Worm (Caenorhabditis elegans): ENCODE data around the gene clec-178.
A peak's percentile ranks its signal among the peaks of the same experiment; 100 is the strongest.

clec-178 gene

ce11 chrIV:5657126-5657666 is 3.4 kb downstream of the clec-178 start (continued):
- no peak for TF ChIP-seq elt-3 (tag; optimal IDR thresholded peaks at IDR 0.05)
- no peak for TF ChIP-seq drap-1 (GFP tag; optimal IDR thresholded peaks at IDR 0.05)

ce11 chrIV:5658225-5658624 is 4.5 kb downstream of the clec-178 start:
- no peak for TF ChIP-seq mls-2 (tag; optimal IDR thresholded peaks at IDR 0.05)
- TF ChIP-seq unc-39 (tag; optimal IDR thresholded peaks at IDR 0.05) = no peak
- TF ChIP-seq cnd-1 (tag; optimal IDR thresholded peaks at IDR 0.05) = no peak
- TF ChIP-seq ces-1 (GFP tag; optimal IDR thresholded peaks at IDR 0.05) = peak; percentile 19

DNA sequence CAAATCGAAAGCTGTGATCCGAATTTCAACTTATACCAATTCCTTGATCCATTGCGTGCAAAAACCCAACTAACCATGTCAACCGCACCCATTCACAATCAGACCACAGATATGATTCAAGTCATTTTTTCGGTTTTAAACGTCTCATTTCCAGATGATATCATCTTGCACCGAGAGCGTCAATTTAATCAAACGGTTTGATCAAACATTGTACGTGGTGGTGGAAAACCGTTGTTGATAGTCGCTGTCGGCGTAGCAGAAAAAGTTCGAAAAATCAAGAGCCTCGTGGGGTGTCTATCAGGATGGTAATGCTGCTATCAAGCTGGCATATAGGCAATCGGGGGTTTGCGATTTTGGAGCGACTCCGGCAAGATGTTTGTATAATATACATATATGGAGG is 5.1 kb downstream of the clec-178 start:
- TF ChIP-seq unc-62 (GFP tag; optimal IDR thresholded peaks at IDR 0.05) = no peak
- TF ChIP-seq ham-2 (GFP tag; optimal IDR thresholded peaks at IDR 0.05) = no peak
- no peak for TF ChIP-seq nhr-28 (tag; optimal IDR thresholded peaks at IDR 0.05)
- no peak for TF ChIP-seq flh-1 (GFP tag; optimal IDR thresholded peaks at IDR 0.05)
- TF ChIP-seq snpc-4 (tag; optimal IDR thresholded peaks at IDR 0.05) = no peak
- no peak for TF ChIP-seq lsy-2 (tag; optimal IDR thresholded peaks at IDR 0.05)
- no peak for TF ChIP-seq ces-1 (GFP tag; optimal IDR thresholded peaks at IDR 0.05)
- TF ChIP-seq nhr-2 (tag; optimal IDR thresholded peaks at IDR 0.05) = no peak
- TF ChIP-seq unc-120 (tag; optimal IDR thresholded peaks at IDR 0.05; ENCODE audit: poor library complexity, severe bottlenecking) = no peak
- no peak for TF ChIP-seq nhr-12 (tag; optimal IDR thresholded peaks at IDR 0.05)
- no peak for TF ChIP-seq zip-8 (tag; optimal IDR thresholded peaks at IDR 0.05)
- no peak for TF ChIP-seq lin-32 (GFP tag; optimal IDR thresholded peaks at IDR 0.05)
- TF ChIP-seq ceh-83 (GFP tag; optimal IDR thresholded peaks at IDR 0.05) = no peak

ce11 chrIV:5659461-5659860 is 5.7 kb downstream of the clec-178 start:
- TF ChIP-seq tbx-8 (GFP tag; optimal IDR thresholded peaks at IDR 0.05) (no peak), ceh-43 (GFP tag; optimal IDR thresholded peaks at IDR 0.05) (no peak), unc-62 (GFP tag; optimal IDR thresholded peaks at IDR 0.05) (no peak), pha-4 (tag; optimal IDR thresholded peaks at IDR 0.05) (no peak), lin-32 (GFP tag; optimal IDR thresholded peaks at IDR 0.05) (no peak), nhr-2 (tag; optimal IDR thresholded peaks at IDR 0.05) (no peak), snpc-4 (tag; optimal IDR thresholded peaks at IDR 0.05) (no peak)

DNA sequence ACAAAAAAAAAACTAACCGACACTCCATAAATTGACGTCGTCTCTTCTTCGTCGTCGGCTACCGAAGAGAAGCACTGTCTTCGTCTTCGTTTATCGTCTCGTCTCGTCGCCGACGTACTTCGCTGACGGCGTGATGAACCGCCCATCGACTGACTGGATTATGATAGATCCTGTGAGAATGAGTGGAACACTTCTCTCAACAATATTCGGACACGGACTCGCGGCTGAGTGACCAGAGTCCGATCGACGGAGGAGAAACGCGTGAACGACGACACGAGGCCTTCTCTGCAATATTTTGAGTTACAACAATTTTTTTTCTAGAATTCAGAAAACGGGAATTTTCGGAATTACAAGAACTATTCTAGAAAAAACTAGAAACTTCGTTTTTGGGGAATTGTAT is 6.5 kb downstream of the clec-178 start, which contains the start of gene skn-1:
TSS of gene skn-1 (minus strand) at position 146 of the 400 bp plus-strand sequence.
- TF ChIP-seq tbx-8 (GFP tag; optimal IDR thresholded peaks at IDR 0.05) = no peak
- TF ChIP-seq unc-120 (tag; optimal IDR thresholded peaks at IDR 0.05; ENCODE audit: poor library complexity, severe bottlenecking) = no peak

DNA sequence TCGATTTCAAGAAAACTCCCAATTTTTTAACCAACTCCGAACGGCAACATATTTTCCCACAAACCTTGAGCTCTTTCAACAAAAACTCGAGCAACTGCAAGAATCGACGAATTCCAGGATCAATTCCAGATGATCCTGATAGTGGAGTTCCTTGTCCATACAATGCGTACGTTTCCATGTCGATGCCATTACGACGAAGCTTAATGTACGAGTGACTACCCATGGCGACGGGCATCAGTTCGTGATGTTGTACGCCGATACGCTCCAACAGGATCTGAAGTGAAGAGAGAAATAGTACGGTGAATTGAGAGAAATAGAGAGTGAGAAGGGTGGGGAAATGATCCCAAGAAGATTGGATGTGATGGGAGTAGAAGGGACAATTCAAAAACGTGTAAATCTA is 8.3 kb downstream of the clec-178 start:
- TF ChIP-seq mab-5 (tag; optimal IDR thresholded peaks at IDR 0.05) (no peak), drap-1 (GFP tag; optimal IDR thresholded peaks at IDR 0.05) (no peak), cnd-1 (tag; optimal IDR thresholded peaks at IDR 0.05) (no peak), lsy-2 (tag; optimal IDR thresholded peaks at IDR 0.05) (no peak), nhr-28 (tag; optimal IDR thresholded peaks at IDR 0.05) (no peak), pha-4 (tag; optimal IDR thresholded peaks at IDR 0.05) (no peak), bed-3 (GFP tag; optimal IDR thresholded peaks at IDR 0.05) (no peak), nhr-2 (tag; optimal IDR thresholded peaks at IDR 0.05) (no peak), nhr-12 (tag; optimal IDR thresholded peaks at IDR 0.05) (no peak), M03D4.4 (tag; optimal IDR thresholded peaks at IDR 0.05) (no peak), snpc-4 (tag; optimal IDR thresholded peaks at IDR 0.05) (no peak), zip-8 (tag; optimal IDR thresholded peaks at IDR 0.05) (no peak), lin-32 (GFP tag; optimal IDR thresholded peaks at IDR 0.05) (no peak), sem-2 (GFP tag; optimal IDR thresholded peaks at IDR 0.05) (no peak), nhr-76 (tag; optimal IDR thresholded peaks at IDR 0.05) (no peak), elt-1 (tag; optimal IDR thresholded peaks at IDR 0.05; ENCODE audit: borderline replicate concordance, insufficient read depth) (no peak), unc-39 (tag; optimal IDR thresholded peaks at IDR 0.05) (no peak), ham-2 (GFP tag; optimal IDR thresholded peaks at IDR 0.05) (no peak), flh-1 (GFP tag; optimal IDR thresholded peaks at IDR 0.05) (no peak)

- no peak for TF ChIP-seq ztf-11 (tag; optimal IDR thresholded peaks at IDR 0.05)
- TF ChIP-seq flh-1 (GFP tag; optimal IDR thresholded peaks at IDR 0.05) = no peak
- TF ChIP-seq unc-39 (tag; optimal IDR thresholded peaks at IDR 0.05) = no peak
- TF ChIP-seq drap-1 (GFP tag; optimal IDR thresholded peaks at IDR 0.05) = no peak
- TF ChIP-seq nhr-2 (tag; optimal IDR thresholded peaks at IDR 0.05) = no peak
- TF ChIP-seq mab-5 (tag; optimal IDR thresholded peaks at IDR 0.05) = no peak
- TF ChIP-seq nhr-12 (tag; optimal IDR thresholded peaks at IDR 0.05) = no peak
- TF ChIP-seq ham-2 (GFP tag; optimal IDR thresholded peaks at IDR 0.05) = no peak
- TF ChIP-seq nhr-28 (tag; optimal IDR thresholded peaks at IDR 0.05) = no peak
- no peak for TF ChIP-seq sem-2 (GFP tag; optimal IDR thresholded peaks at IDR 0.05)
- TF ChIP-seq M03D4.4 (tag; optimal IDR thresholded peaks at IDR 0.05) = no peak
- no peak for TF ChIP-seq lin-13 (tag; optimal IDR thresholded peaks at IDR 0.05)
- TF ChIP-seq bed-3 (GFP tag; optimal IDR thresholded peaks at IDR 0.05) = no peak
- no peak for TF ChIP-seq ceh-83 (GFP tag; optimal IDR thresholded peaks at IDR 0.05)
- TF ChIP-seq pha-4 (tag; optimal IDR thresholded peaks at IDR 0.05) = no peak
Measured at ce11 chrIV:5662886-5663285, 9.1 kb downstream of the clec-178 start.

Data from whole organism, mixed stage, embryonic.